Worm (Caenorhabditis elegans): Measurements from ENCODE around the gene lin-29.

Gene lin-29

DNA sequence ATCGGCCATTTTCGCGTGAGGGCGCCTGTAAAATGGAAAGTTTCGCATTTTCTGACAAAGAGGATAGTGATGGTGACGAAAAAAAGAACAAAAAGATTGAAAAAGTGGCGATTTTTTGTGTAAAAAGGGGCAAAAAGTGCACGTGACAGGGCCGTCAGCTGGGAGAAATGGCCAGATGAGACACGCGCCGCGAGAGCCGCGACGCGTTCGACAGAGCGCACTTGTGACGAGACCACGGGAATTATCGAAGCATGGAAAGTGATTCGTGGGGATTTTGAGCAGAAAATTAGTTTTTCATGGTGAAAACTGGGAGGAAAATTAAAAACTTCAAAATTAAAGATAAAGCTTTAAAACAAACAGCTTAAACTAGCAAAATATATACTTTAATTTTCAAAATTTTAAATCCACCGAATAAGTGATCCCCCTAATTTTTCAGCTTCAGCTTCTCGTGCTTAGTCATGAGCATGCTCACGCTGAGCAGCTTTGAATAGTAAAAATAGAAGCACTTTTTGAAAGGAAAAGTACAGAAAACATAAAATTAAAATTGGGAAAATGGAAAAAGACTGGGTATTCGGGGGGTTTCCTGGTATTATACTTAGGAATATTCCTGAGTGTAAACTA lies 32.5 kb upstream of the lin-29 start, which contains the start of gene W03C9.5 (continued):
- TF ChIP-seq mel-28 (tag; optimal IDR thresholded peaks at IDR 0.05; ENCODE audit: borderline replicate concordance) (no peak), let-526 (GFP tag; IDR thresholded peaks at IDR 0.05) (peak; percentile 86), bed-1 (GFP tag; IDR thresholded peaks at IDR 0.05) (no peak), hlh-12 (tag; optimal IDR thresholded peaks at IDR 0.05) (no peak), B0035.1 (tag; optimal IDR thresholded peaks at IDR 0.05) (peak; percentile 50), F55B11.4 (tag; optimal IDR thresholded peaks at IDR 0.05; ENCODE audit: borderline replicate concordance, insufficient read depth) (no peak), aptf-3 (GFP tag; IDR thresholded peaks at IDR 0.05) (no peak), F33H1.4 (GFP tag; IDR thresholded peaks at IDR 0.05) (peak; percentile 73), snpc-1.1 (tag; optimal IDR thresholded peaks at IDR 0.05; ENCODE audit: insufficient read depth) (no peak), let-607 (tag; optimal IDR thresholded peaks at IDR 0.05) (peak; percentile 57 to 75), mcd-1 (GFP tag; IDR thresholded peaks at IDR 0.05) (peak; percentile 98), hrde-1 (tag; optimal IDR thresholded peaks at IDR 0.05; ENCODE audit: borderline replicate concordance) (no peak), ekl-4 (GFP tag; IDR thresholded peaks at IDR 0.05) (peak; percentile 92), ztf-18 (tag; optimal IDR thresholded peaks at IDR 0.05) (peak; percentile 54), C17E4.6 (GFP tag; IDR thresholded peaks at IDR 0.05) (peak; percentile 60; the same call in 1 of the 2 replicates), nfya-2 (GFP tag; IDR thresholded peaks at IDR 0.05) (no peak), attf-3 (GFP tag; conservative IDR thresholded peaks at IDR 0.05) (peak; percentile 81), F37B4.10 (GFP tag; IDR thresholded peaks at IDR 0.05) (no peak), hmg-1.2 (GFP tag; IDR thresholded peaks at IDR 0.05) (peak; percentile 56), nhr-90 (tag; optimal IDR thresholded peaks at IDR 0.05) (peak; percentile 79), egl-44 (GFP tag; IDR thresholded peaks at IDR 0.05) (peak; percentile 49; the same call in 1 of the 2 replicates), rpc-1 (optimal IDR thresholded peaks at IDR 0.05) (no peak), rpc-1 (tag; optimal IDR thresholded peaks at IDR 0.05) (no peak), bed-2 (GFP tag; IDR thresholded peaks at IDR 0.05) (peak; percentile 54; the same call in 1 of the 2 replicates), dpl-1 (GFP tag; optimal IDR thresholded peaks at IDR 0.05) (peak; percentile 25), aptf-2 (GFP tag; conservative IDR thresholded peaks at IDR 0.05) (peak; percentile 79), nhr-179 (tag; optimal IDR thresholded peaks at IDR 0.05) (no peak), tbx-9 (tag; optimal IDR thresholded peaks at IDR 0.05; ENCODE audit: borderline replicate concordance) (no peak), fkh-3 (tag; optimal IDR thresholded peaks at IDR 0.05) (no peak), K12H6.12 (tag; optimal IDR thresholded peaks at IDR 0.05) (peak; percentile 97), ztf-26 (tag; optimal IDR thresholded peaks at IDR 0.05) (peak; percentile 94), lsl-1 (GFP tag; optimal IDR thresholded peaks at IDR 0.05) (peak; percentile 72), hmg-20 (GFP tag; IDR thresholded peaks at IDR 0.05) (no peak), D2030.7 (GFP tag; IDR thresholded peaks at IDR 0.05) (peak; percentile 79), B0336.3 (GFP tag; IDR thresholded peaks at IDR 0.05) (peak; percentile 51; the same call in 1 of the 2 replicates), F10E7.11 (tag; optimal IDR thresholded peaks at IDR 0.05) (no peak), C06A6.2 (GFP tag; conservative IDR thresholded peaks at IDR 0.05) (no peak; the same call in 1 of the 2 replicates), dpff-1 (tag; optimal IDR thresholded peaks at IDR 0.05) (no peak), ztf-28 (GFP tag; IDR thresholded peaks at IDR 0.05) (peak; percentile 93), nhr-120 (GFP tag; IDR thresholded peaks at IDR 0.05) (no peak), somi-1 (GFP tag; optimal IDR thresholded peaks at IDR 0.05) (peak; percentile 84), ccch-3 (GFP tag; optimal IDR thresholded peaks at IDR 0.05) (no peak), Y53F4B.3 (GFP tag; IDR thresholded peaks at IDR 0.05) (peak; percentile 55; the same call in 1 of the 2 replicates), snpc-1.3 (tag; optimal IDR thresholded peaks at IDR 0.05; ENCODE audit: insufficient read depth) (no peak), F52B5.7 (tag; optimal IDR thresholded peaks at IDR 0.05) (peak; percentile 29), Y67H2A.10 (GFP tag; conservative IDR thresholded peaks at IDR 0.05) (peak; percentile 93), Y53G8AR.9 (GFP tag; conservative IDR thresholded peaks at IDR 0.05) (peak; percentile 85)

Measured in whole organism, young adult.